Fruit fly (Drosophila melanogaster) whole organism, pupa: ENCODE data around the gene AkhR.

Experiments used
- CG10348 ChIP-seq: fragments of 200-800 bp; sonication (Bioruptor generic); IDR thresholded peaks from 2 replicates; pipeline ENCODE4 v1.3.6; 2022; ENCODE audit warnings: missing biosample characterization, missing genetic modification characterization
- CG14655 ChIP-seq: fragments of 200-800 bp; sonication (Bioruptor generic); optimal IDR thresholded peaks from 3 replicates; lab custom pipeline; 2017; ENCODE audit warnings: mild to moderate bottlenecking, missing biosample characterization, missing genetic modification reagents, missing genetic modification characterization
- CG15710 ChIP-seq: fragments of 200-800 bp; sonication (Bioruptor generic); optimal IDR thresholded peaks from 2 replicates; lab custom pipeline; 2018; ENCODE audit warnings: missing biosample characterization, mild to moderate bottlenecking, missing genetic modification characterization, moderate library complexity
- CG32121 ChIP-seq: fragments of 200-800 bp; sonication (Bioruptor generic); IDR thresholded peaks from 2 replicates; pipeline ENCODE4 v1.3.6; 2022; ENCODE audit warnings: missing biosample characterization, missing genetic modification characterization
- CG4496 ChIP-seq: fragments of 200-800 bp; sonication (Bioruptor generic); IDR thresholded peaks from 3 replicates; pipeline ENCODE4 v1.3.6; 2022; ENCODE audit warnings: missing biosample characterization, missing genetic modification characterization
- EcR ChIP-seq: fragments of 200-800 bp; sonication (Bioruptor generic); optimal IDR thresholded peaks from 3 replicates; lab custom pipeline; 2019; ENCODE audit warnings: missing biosample characterization, missing genetic modification characterization, mild to moderate bottlenecking, moderate library complexity, missing genetic modification reagents
- Pif1A ChIP-seq: fragments of 200-800 bp; sonication (Bioruptor generic); optimal IDR thresholded peaks from 3 replicates; lab custom pipeline; 2016; ENCODE audit warnings: missing biosample characterization, missing genetic modification characterization
- fd96Ca ChIP-seq: fragments of 200-800 bp; sonication (Bioruptor generic); IDR thresholded peaks from 3 replicates; pipeline ENCODE4 v1.3.6; 2022; ENCODE audit warnings: missing biosample characterization, missing genetic modification characterization

DNA sequence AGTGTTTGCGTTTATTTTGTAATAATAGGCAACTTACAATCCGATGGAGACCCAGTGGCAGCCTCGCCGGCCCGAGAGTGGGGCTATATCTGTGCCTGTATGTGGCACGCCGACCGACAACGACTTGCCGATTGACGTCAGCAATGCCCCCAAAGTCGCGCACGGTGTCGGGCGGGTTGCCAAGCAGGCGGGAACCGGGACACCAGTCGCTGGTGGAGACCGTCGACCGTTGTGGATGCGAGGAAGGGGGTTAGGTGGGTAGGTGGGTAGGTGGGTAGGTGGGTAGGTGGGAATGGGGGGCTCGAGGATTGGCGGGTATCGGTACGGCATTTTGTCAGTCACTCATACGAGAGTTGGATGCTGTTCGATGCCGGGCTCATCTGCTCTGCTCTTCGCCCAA, 35.1 kb upstream of the AkhR start:
- TF ChIP-seq CG4496 (GFP tag; lab: Robert Waterston, UW) (0 out of 3 replicates have a peak, but pooled peaks have one; percentile 28), CG32121 (GFP tag; lab: Robert Waterston, UW) (peak; percentile 63; the same call in 1 of the 2 replicates), CG15710 (no peak), Pif1A (GFP tag; lab: Kevin White, UChicago) (no peak), CG10348 (GFP tag; lab: Robert Waterston, UW) (no peak), EcR (no peak), CG14655 (GFP tag; lab: Kevin White, UChicago) (no peak), fd96Ca (GFP tag; lab: Robert Waterston, UW) (no peak)
